Fruit fly (Drosophila melanogaster) whole organism, embryonic: ENCODE measurements around the gene CG15306.
A peak's percentile ranks its signal among the peaks of the same experiment; 100 is the strongest.

Experiments used
- ATbp ChIP-seq: fragments of 200-800 bp; sonication (Bioruptor generic); optimal IDR thresholded peaks from 2 replicates; lab custom pipeline; 2017; ENCODE audit warnings: missing biosample characterization, mild to moderate bottlenecking, missing genetic modification characterization, missing genetic modification reagents
- Antp ChIP-seq: fragments of 200-800 bp; sonication (Bioruptor generic); optimal IDR thresholded peaks from 3 replicates; lab custom pipeline; 2016; ENCODE audit warnings: missing biosample characterization, missing genetic modification characterization
- Awh ChIP-seq: fragments of 200-800 bp; sonication (Bioruptor generic); IDR thresholded peaks from 2 replicates; pipeline ENCODE4, ENCODE4 v1.3.6; 2022; ENCODE audit warnings: missing biosample characterization, missing genetic modification characterization
- B-H2 ChIP-seq: fragments of 200-800 bp; sonication (Bioruptor generic); optimal IDR thresholded peaks from 2 replicates; lab custom pipeline; 2018; ENCODE audit warnings: missing biosample characterization, mild to moderate bottlenecking, missing genetic modification characterization
- Bgb ChIP-seq: fragments of 200-800 bp; sonication (Bioruptor generic); IDR thresholded peaks from 2 replicates; pipeline ENCODE4 v1.3.6; 2022; ENCODE audit warnings: missing biosample characterization, missing genetic modification characterization; ENCODE audit not compliant: partially characterized antibody
- CG12299 ChIP-seq: fragments of 200-800 bp; sonication (Bioruptor generic); optimal IDR thresholded peaks from 2 replicates; lab custom pipeline; 2018; ENCODE audit warnings: missing biosample characterization, mild to moderate bottlenecking, missing genetic modification characterization
- CG13296 ChIP-seq: fragments of 200-800 bp; sonication (Bioruptor generic); optimal IDR thresholded peaks from 3 replicates; lab custom pipeline; 2018; ENCODE audit warnings: missing biosample characterization, mild to moderate bottlenecking, missing genetic modification characterization
- CG15479 ChIP-seq: fragments of 200-800 bp; sonication (Bioruptor generic); optimal IDR thresholded peaks from 3 replicates; lab custom pipeline; 2019; ENCODE audit warnings: missing biosample characterization, mild to moderate bottlenecking, missing genetic modification characterization, moderate library complexity
- CG17186 ChIP-seq: fragments of 200-800 bp; sonication (Bioruptor generic); optimal IDR thresholded peaks from 3 replicates; lab custom pipeline; 2017; ENCODE audit warnings: missing biosample characterization, missing genetic modification reagents, missing genetic modification characterization
- CG17385 ChIP-seq: fragments of 200-800 bp; sonication (Bioruptor generic); optimal IDR thresholded peaks from 3 replicates; lab custom pipeline; 2018; ENCODE audit warnings: missing biosample characterization, mild to moderate bottlenecking, missing genetic modification characterization
- CG17612 ChIP-seq: fragments of 200-800 bp; sonication (Bioruptor generic); IDR thresholded peaks from 2 replicates; pipeline ENCODE4 v1.3.6; 2022; ENCODE audit warnings: missing biosample characterization, missing genetic modification characterization
- CG1792 ChIP-seq: fragments of 200-800 bp; sonication (Bioruptor generic); optimal IDR thresholded peaks from 2 replicates; lab custom pipeline; 2016; ENCODE audit warnings: missing biosample characterization, missing genetic modification characterization
- CG32772 ChIP-seq: fragments of 200-800 bp; sonication (Bioruptor generic); IDR thresholded peaks from 2 replicates; pipeline ENCODE4 v1.3.6; 2022; ENCODE audit warnings: missing biosample characterization, missing genetic modification characterization
- CG3838 ChIP-seq: fragments of 200-800 bp; sonication (Bioruptor generic); optimal IDR thresholded peaks from 3 replicates; lab custom pipeline; 2016; ENCODE audit warnings: missing biosample characterization, missing genetic modification characterization
- CG43689 ChIP-seq: fragments of 200-800 bp; sonication (Bioruptor generic); IDR thresholded peaks from 2 replicates; pipeline ENCODE4 v1.3.6; 2022; ENCODE audit warnings: missing biosample characterization, missing genetic modification characterization
- CG4730 ChIP-seq: fragments of 200-800 bp; sonication (Bioruptor generic); IDR thresholded peaks from 2 replicates; pipeline ENCODE4 v1.3.6; 2022; ENCODE audit warnings: missing biosample characterization, missing genetic modification characterization
- CG6683 ChIP-seq: fragments of 200-800 bp; sonication (Bioruptor generic); optimal IDR thresholded peaks from 2 replicates; lab custom pipeline; 2017; ENCODE audit warnings: missing biosample characterization, mild to moderate bottlenecking, missing genetic modification characterization, missing genetic modification reagents
- CG7928 ChIP-seq: fragments of 200-800 bp; sonication (Bioruptor generic); optimal IDR thresholded peaks from 2 replicates; lab custom pipeline; 2017; ENCODE audit warnings: missing biosample characterization, mild to moderate bottlenecking, missing genetic modification characterization
- CG9215 ChIP-seq: fragments of 200-800 bp; sonication (Bioruptor generic); IDR thresholded peaks from 2 replicates; pipeline ENCODE4 v1.3.6; 2022; ENCODE audit warnings: missing biosample characterization, missing genetic modification characterization
- Chrac-16 ChIP-seq: fragments of 200-800 bp; sonication (Bioruptor generic); optimal IDR thresholded peaks from 3 replicates; lab custom pipeline; 2016; ENCODE audit warnings: missing biosample characterization, missing genetic modification characterization
- Dbx ChIP-seq: fragments of 200-800 bp; sonication (Bioruptor generic); IDR thresholded peaks from 3 replicates; pipeline ENCODE4 v1.3.6; 2022; ENCODE audit warnings: missing biosample characterization, missing genetic modification characterization
- Drgx ChIP-seq: fragments of 200-800 bp; sonication (Bioruptor generic); IDR thresholded peaks from 2 replicates; pipeline ENCODE4 v1.3.6; 2022; ENCODE audit warnings: missing biosample characterization, missing genetic modification characterization
- Hr78 ChIP-seq, 2 experiments: fragments of 200-800 bp in 1 of 2; fragments of >200 bp in 1 of 2; sonication (Bioruptor generic) in 1 of 2; optimal IDR thresholded peaks; 2 replicates each; lab custom pipeline; 2017 to 2019; ENCODE audit warnings: missing biosample characterization in 2 of 2, missing genetic modification characterization in 2 of 2, mild to moderate bottlenecking in 1 of 2, moderate library complexity in 1 of 2
- Lpt ChIP-seq: fragments of >200 bp; optimal IDR thresholded peaks from 2 replicates; lab custom pipeline; 2018; ENCODE audit warnings: missing biosample characterization, missing genetic modification characterization
- MTF-1 ChIP-seq: fragments of 200-800 bp; sonication (Bioruptor generic); optimal IDR thresholded peaks from 2 replicates; lab custom pipeline; 2018; ENCODE audit warnings: missing biosample characterization, mild to moderate bottlenecking, missing genetic modification characterization, borderline replicate concordance
- Mad ChIP-seq: fragments of 200-800 bp; sonication (Bioruptor generic); optimal IDR thresholded peaks from 2 replicates; lab custom pipeline; 2016; ENCODE audit warnings: missing biosample characterization, missing genetic modification characterization
- Med ChIP-seq: fragments of 200-800 bp; sonication (Bioruptor generic); peaks from one replicate; lab custom pipeline; 2016; ENCODE audit warnings: missing biosample characterization, missing genetic modification characterization, mild to moderate bottlenecking, inconsistent platforms, moderate library complexity
- Meics ChIP-seq: fragments of 200-800 bp; sonication (Bioruptor generic); optimal IDR thresholded peaks from 2 replicates; lab custom pipeline; 2017; ENCODE audit warnings: missing biosample characterization, mild to moderate bottlenecking, missing genetic modification characterization
- Pdp1 ChIP-seq, 2 experiments: fragments of 200-800 bp; sonication (Bioruptor generic); optimal IDR thresholded peaks; 3 replicates each; lab custom pipeline; 2016; ENCODE audit warnings: missing biosample characterization in 2 of 2, missing genetic modification characterization in 2 of 2, mild to moderate bottlenecking in 1 of 2, moderate library complexity in 1 of 2
- Rx ChIP-seq: fragments of 200-800 bp; sonication (Bioruptor generic); IDR thresholded peaks from 2 replicates; pipeline ENCODE4 v1.3.6; 2022; ENCODE audit warnings: missing biosample characterization, missing genetic modification characterization
- Six4 ChIP-seq: fragments of 200-800 bp; sonication (Bioruptor generic); optimal IDR thresholded peaks from 2 replicates; lab custom pipeline; 2016; ENCODE audit warnings: missing biosample characterization, missing genetic modification characterization
- Sox100B ChIP-seq: fragments of 200-800 bp; sonication (Bioruptor generic); optimal IDR thresholded peaks from 3 replicates; lab custom pipeline; 2018; ENCODE audit warnings: missing biosample characterization, mild to moderate bottlenecking, missing genetic modification characterization
- Trl ChIP-seq, 3 experiments: fragments of >200 bp in 2 of 3; fragments of 200-800 bp in 1 of 3; sonication (Bioruptor generic) in 1 of 3; optimal IDR thresholded peaks; 2 replicates in 1 of 3; 3 replicates in 2 of 3; lab custom pipeline; 2016 to 2017; ENCODE audit warnings: missing biosample characterization in 1 of 3, missing genetic modification characterization in 1 of 3
- Vsx1 ChIP-seq: fragments of 200-800 bp; sonication (Bioruptor generic); optimal IDR thresholded peaks from 2 replicates; lab custom pipeline; 2017; ENCODE audit warnings: missing biosample characterization, mild to moderate bottlenecking, missing genetic modification characterization, missing genetic modification reagents
- bigmax ChIP-seq: fragments of 200-800 bp; sonication (Bioruptor generic); optimal IDR thresholded peaks from 2 replicates; lab custom pipeline; 2018; ENCODE audit warnings: missing biosample characterization, mild to moderate bottlenecking, missing genetic modification characterization
- crc ChIP-seq: fragments of 200-800 bp; sonication (Bioruptor generic); optimal IDR thresholded peaks from 2 replicates; lab custom pipeline; 2016; ENCODE audit warnings: missing biosample characterization, missing genetic modification characterization
- danr ChIP-seq: fragments of 200-800 bp; sonication (Bioruptor generic); IDR thresholded peaks from 2 replicates; pipeline ENCODE4 v1.3.6; 2022; ENCODE audit warnings: missing biosample characterization, missing genetic modification characterization
- emc ChIP-seq: fragments of 200-800 bp; sonication (Bioruptor generic); optimal IDR thresholded peaks from 2 replicates; lab custom pipeline; 2016; ENCODE audit warnings: missing biosample characterization, missing genetic modification characterization
- ham ChIP-seq: fragments of 200-800 bp; sonication (Bioruptor generic); IDR thresholded peaks from 2 replicates; pipeline ENCODE4 v1.3.6; 2022; ENCODE audit warnings: missing biosample characterization, missing genetic modification characterization
- kah ChIP-seq: fragments of 200-800 bp; sonication (Bioruptor generic); optimal IDR thresholded peaks from 2 replicates; lab custom pipeline; 2018; ENCODE audit warnings: missing biosample characterization, mild to moderate bottlenecking, missing genetic modification characterization
- klu ChIP-seq: fragments of 200-800 bp; sonication (Bioruptor generic); IDR thresholded peaks from 2 replicates; pipeline ENCODE4 v1.3.6; 2022; ENCODE audit warnings: missing biosample characterization, missing genetic modification characterization
- mirr ChIP-seq: fragments of 200-800 bp; sonication (Bioruptor generic); optimal IDR thresholded peaks from 3 replicates; lab custom pipeline; 2018; ENCODE audit warnings: missing biosample characterization, mild to moderate bottlenecking, missing genetic modification characterization
- nmo ChIP-seq: fragments of 200-800 bp; sonication (Bioruptor generic); optimal IDR thresholded peaks from 2 replicates; lab custom pipeline; 2018; ENCODE audit warnings: missing biosample characterization, mild to moderate bottlenecking, missing genetic modification characterization, moderate library complexity
- peb ChIP-seq: fragments of 200-800 bp; sonication (Bioruptor generic); IDR thresholded peaks from 2 replicates; pipeline ENCODE4 v1.3.6; 2022; ENCODE audit warnings: missing biosample characterization, missing genetic modification characterization
- pho ChIP-seq: fragments of 200-800 bp; sonication (Bioruptor generic); optimal IDR thresholded peaks from 2 replicates; lab custom pipeline; 2016; ENCODE audit warnings: missing biosample characterization, missing genetic modification characterization
- prd ChIP-seq, 3 experiments: fragments of >200 bp in 2 of 3; fragments of 200-800 bp in 1 of 3; sonication (Bioruptor generic) in 1 of 3; optimal IDR thresholded peaks in 2 of 3; IDR thresholded peaks in 1 of 3; 2 replicates in 2 of 3; 3 replicates in 1 of 3; pipeline versions ENCODE4 v1.3.6 to Lab custom; 2017 to 2022; ENCODE audit warnings: missing biosample characterization in 1 of 3, missing genetic modification characterization in 1 of 3
- pum ChIP-seq: fragments of 200-800 bp; sonication (Bioruptor generic); optimal IDR thresholded peaks from 2 replicates; lab custom pipeline; 2016; ENCODE audit warnings: missing biosample characterization, missing genetic modification characterization
- ssp ChIP-seq: fragments of 200-800 bp; sonication (Bioruptor generic); IDR thresholded peaks from 2 replicates; pipeline ENCODE4 v1.3.6; 2022; ENCODE audit warnings: missing biosample characterization, missing genetic modification characterization
- stc ChIP-seq: fragments of 200-800 bp; sonication (Bioruptor generic); IDR thresholded peaks from 2 replicates; pipeline ENCODE4 v1.3.6; 2022; ENCODE audit warnings: missing biosample characterization, missing genetic modification characterization

CG15306 gene

DNA sequence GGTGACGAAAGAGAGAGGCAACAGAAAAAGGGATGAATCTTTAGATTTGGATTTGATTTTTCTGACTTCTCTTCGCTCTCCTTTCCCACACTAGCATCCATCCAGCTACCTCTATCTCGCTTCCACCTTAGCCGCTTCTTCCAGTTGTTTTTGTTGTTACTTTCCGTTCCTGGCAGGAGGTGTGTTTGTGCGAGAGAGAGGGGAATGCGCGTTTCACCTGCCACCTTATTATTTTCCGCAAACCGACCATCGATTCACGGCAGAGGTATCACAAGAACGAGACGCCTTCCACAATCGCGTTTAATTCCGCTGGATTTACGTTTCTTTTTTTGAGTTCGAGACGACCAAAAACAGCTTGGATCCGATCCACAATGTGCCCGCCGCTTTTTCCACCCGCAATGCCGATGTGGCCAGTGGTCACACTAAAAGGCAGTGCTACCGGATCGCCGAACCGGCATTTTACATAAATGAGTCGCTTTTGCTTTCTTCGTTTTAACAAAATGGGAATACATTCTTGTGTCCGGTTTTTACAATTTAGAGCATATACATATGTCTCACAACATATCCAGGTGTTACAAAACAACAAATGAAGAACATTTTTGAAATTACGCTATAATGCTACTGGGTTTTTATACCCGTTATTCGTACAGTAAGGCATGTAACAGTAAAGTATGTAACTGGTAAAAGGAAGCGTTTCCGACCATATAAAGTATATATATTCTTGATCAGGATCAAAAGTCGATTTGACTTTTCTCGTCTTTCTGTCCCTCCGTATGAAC lies 5.9 kb downstream of the CG15306 start, which contains the start of gene alpha-Man-Ia (continued):
- TF ChIP-seq Six4 (GFP tag; lab: Kevin White, UChicago) = peak; percentile 5
- TF ChIP-seq Antp (GFP tag; lab: Kevin White, UChicago) = peak; percentile 49
- TF ChIP-seq MTF-1 = no peak
- TF ChIP-seq bigmax (GFP tag; lab: Kevin White, UChicago) = no peak
- peak; percentile 75 for TF ChIP-seq Med (GFP tag; lab: Kevin White, UChicago)
- TF ChIP-seq Awh (GFP tag; lab: Robert Waterston, UW) = no peak
- TF ChIP-seq CG12299 = no peak
- TF ChIP-seq CG43689 (GFP tag; lab: Robert Waterston, UW) = no peak
- no peak for TF ChIP-seq klu (GFP tag; lab: Robert Waterston, UW)
- peak; percentile 48 for TF ChIP-seq nmo (GFP tag; lab: Kevin White, UChicago)
- peak; percentile 26 for TF ChIP-seq B-H2
- no peak for TF ChIP-seq crc
- TF ChIP-seq Bgb (GFP tag; lab: Robert Waterston, UW) = peak; percentile 52
- peak in 1 of 2 experiments; percentile 77 for TF ChIP-seq Trl (optimal IDR thresholded peaks at IDR 0.05; lab: Kevin White, UChicago)
- peak; percentile 10 for TF ChIP-seq Trl (GFP tag; optimal IDR thresholded peaks at IDR 0.05; lab: Kevin White, UChicago)
- no peak for TF ChIP-seq danr (GFP tag; lab: Robert Waterston, UW)
- no peak for TF ChIP-seq CG17612 (GFP tag; lab: Robert Waterston, UW)
- TF ChIP-seq Lpt (GFP tag; lab: Kevin White, UChicago) = no peak
- TF ChIP-seq ATbp (GFP tag; lab: Kevin White, UChicago) = no peak
- TF ChIP-seq pho (GFP tag; lab: Kevin White, UChicago) = peak; percentile 39
- TF ChIP-seq prd (optimal IDR thresholded peaks at IDR 0.05; lab: Kevin White, UChicago) = no peak
- TF ChIP-seq prd (GFP tag; IDR thresholded peaks at IDR 0.05; lab: Robert Waterston, UW) = no peak
- TF ChIP-seq CG4730 (GFP tag; lab: Robert Waterston, UW) = no peak
- TF ChIP-seq peb (GFP tag; lab: Robert Waterston, UW) = no peak
- TF ChIP-seq Meics (GFP tag; lab: Kevin White, UChicago) = peak; percentile 27
- TF ChIP-seq Dbx (GFP tag; lab: Robert Waterston, UW) = peak; percentile 56; the same call in 1 of the 3 replicates
- no peak for TF ChIP-seq mirr (GFP tag; lab: Kevin White, UChicago)
- no peak for TF ChIP-seq CG7928 (GFP tag; lab: Kevin White, UChicago)
- TF ChIP-seq Chrac-16 (GFP tag; lab: Kevin White, UChicago) = no peak
- peak; percentile 38 to 92 for TF ChIP-seq Pdp1 (GFP tag; optimal IDR thresholded peaks at IDR 0.05; lab: Kevin White, UChicago)
- TF ChIP-seq CG1792 (GFP tag; lab: Kevin White, UChicago) = no peak
- TF ChIP-seq pum (GFP tag; lab: Kevin White, UChicago) = peak; percentile 22
- TF ChIP-seq Mad (GFP tag; lab: Kevin White, UChicago) = peak; percentile 37
- TF ChIP-seq CG15479 (GFP tag; lab: Kevin White, UChicago) = no peak
- TF ChIP-seq ssp (GFP tag; lab: Robert Waterston, UW) = no peak
- TF ChIP-seq Hr78 (GFP tag; optimal IDR thresholded peaks at IDR 0.05; lab: Kevin White, UChicago) = no peak
- no peak for TF ChIP-seq CG6683 (GFP tag; lab: Kevin White, UChicago)
- TF ChIP-seq stc = no peak
- no peak for TF ChIP-seq Vsx1 (GFP tag; lab: Kevin White, UChicago)
- no peak for TF ChIP-seq kah (GFP tag; lab: Kevin White, UChicago)
- 0 out of 2 replicates have a peak, but pooled peaks have one; percentile 18 for TF ChIP-seq CG9215 (GFP tag; lab: Robert Waterston, UW)
- TF ChIP-seq Sox100B = peak; percentile 4
- no peak for TF ChIP-seq CG32772 (GFP tag; lab: Robert Waterston, UW)
- no peak for TF ChIP-seq emc (GFP tag; lab: Kevin White, UChicago)
- TF ChIP-seq CG13296 (GFP tag; lab: Kevin White, UChicago) = no peak
- TF ChIP-seq CG3838 (GFP tag; lab: Kevin White, UChicago) = no peak
- no peak for TF ChIP-seq ham (GFP tag; lab: Robert Waterston, UW)
- no peak for TF ChIP-seq CG17186
- no peak for TF ChIP-seq Drgx (GFP tag; lab: Robert Waterston, UW)
- TF ChIP-seq Rx = no peak
- TF ChIP-seq CG17385 (GFP tag; lab: Kevin White, UChicago) = no peak
